Worm (Caenorhabditis elegans) whole organism, L3 larva: ENCODE measurements around the gene M03E7.3.

Source experiments
- R02D3.7 ChIP-seq: fragments of 150-350 bp; optimal IDR thresholded peaks from 2 replicates; lab custom pipeline; 2014; ENCODE audit warnings: missing biosample characterization, missing genetic modification characterization
- ZK546.5 ChIP-seq: sonication (generic microtip); optimal IDR thresholded peaks from 2 replicates; lab custom pipeline; 2017; ENCODE audit warnings: missing biosample characterization, missing genetic modification characterization
- aly-2 ChIP-seq: fragments of 150-350 bp; optimal IDR thresholded peaks from 2 replicates; lab custom pipeline; 2014; ENCODE audit warnings: missing biosample characterization, missing genetic modification characterization
- ama-1 ChIP-seq: fragments of 150-350 bp; optimal IDR thresholded peaks from 2 replicates; lab custom pipeline; 2018
- ceh-16 ChIP-seq: sonication (generic microtip); optimal IDR thresholded peaks from 2 replicates; lab custom pipeline; 2017; ENCODE audit warnings: missing biosample characterization, missing genetic modification characterization
- ceh-28 ChIP-seq: fragments of 150-350 bp; optimal IDR thresholded peaks from 2 replicates; lab custom pipeline; 2014; ENCODE audit warnings: missing biosample characterization, missing genetic modification reagents, missing genetic modification characterization
- ceh-82 ChIP-seq: fragments of 150-350 bp; optimal IDR thresholded peaks from 2 replicates; lab custom pipeline; 2014; ENCODE audit warnings: missing biosample characterization, missing genetic modification characterization
- ceh-9 ChIP-seq: sonication (generic microtip); optimal IDR thresholded peaks from 2 replicates; lab custom pipeline; 2018; ENCODE audit warnings: missing biosample characterization, missing genetic modification characterization
- daf-12 ChIP-seq: fragments of 150-350 bp; optimal IDR thresholded peaks from 2 replicates; lab custom pipeline; 2014; ENCODE audit warnings: missing biosample characterization, missing genetic modification reagents, missing genetic modification characterization
- egl-5 ChIP-seq: fragments of 150-350 bp; optimal IDR thresholded peaks from 2 replicates; lab custom pipeline; 2017; ENCODE audit warnings: missing biosample characterization, missing genetic modification reagents, missing genetic modification characterization, inconsistent platforms
- elt-2 ChIP-seq: sonication (generic microtip); optimal IDR thresholded peaks from 2 replicates; lab custom pipeline; 2016; ENCODE audit warnings: missing genetic modification reagents, mild to moderate bottlenecking, missing genetic modification characterization, missing compliant biosample characterization
- elt-3 ChIP-seq, 3 experiments: fragments of 150-350 bp in 1 of 3; sonication (generic microtip) in 2 of 3; optimal IDR thresholded peaks; 2 replicates in 2 of 3; 4 replicates in 1 of 3; lab custom pipeline; 2014 to 2017; ENCODE audit warnings: missing biosample characterization in 3 of 3, missing genetic modification characterization in 3 of 3
- fkh-2 ChIP-seq: fragments of 150-350 bp; optimal IDR thresholded peaks from 2 replicates; lab custom pipeline; 2014; ENCODE audit warnings: missing biosample characterization, missing genetic modification reagents, missing genetic modification characterization
- jun-1 ChIP-seq: fragments of 150-350 bp; optimal IDR thresholded peaks from 2 replicates; lab custom pipeline; 2014; ENCODE audit warnings: missing biosample characterization, missing genetic modification reagents, missing genetic modification characterization
- lin-15B ChIP-seq: fragments of 150-350 bp; optimal IDR thresholded peaks from 2 replicates; lab custom pipeline; 2014; ENCODE audit warnings: missing biosample characterization, missing genetic modification characterization
- lin-39 ChIP-seq: fragments of 150-350 bp; optimal IDR thresholded peaks from 2 replicates; lab custom pipeline; 2018; ENCODE audit warnings: missing biosample characterization, missing genetic modification reagents, missing genetic modification characterization
- mdl-1 ChIP-seq: fragments of 150-350 bp; optimal IDR thresholded peaks from 2 replicates; lab custom pipeline; 2014; ENCODE audit warnings: missing biosample characterization, missing genetic modification characterization
- nhr-12 ChIP-seq: fragments of 150-350 bp; optimal IDR thresholded peaks from 2 replicates; lab custom pipeline; 2014; ENCODE audit warnings: missing biosample characterization, missing genetic modification characterization
- nhr-23 ChIP-seq: fragments of 150-350 bp; optimal IDR thresholded peaks from 2 replicates; lab custom pipeline; 2014; ENCODE audit warnings: missing biosample characterization, missing genetic modification reagents, missing genetic modification characterization
- nhr-237 ChIP-seq: fragments of 150-350 bp; optimal IDR thresholded peaks from 2 replicates; lab custom pipeline; 2014; ENCODE audit warnings: missing biosample characterization, missing genetic modification characterization
- nhr-28 ChIP-seq: fragments of 150-350 bp; optimal IDR thresholded peaks from 2 replicates; lab custom pipeline; 2014; ENCODE audit warnings: missing biosample characterization, missing genetic modification characterization
- nhr-76 ChIP-seq: fragments of 150-350 bp; sonication (generic microtip); optimal IDR thresholded peaks from 5 replicates; lab custom pipeline; 2014; ENCODE audit warnings: missing biosample characterization, missing genetic modification characterization
- nhr-77 ChIP-seq: fragments of 150-350 bp; optimal IDR thresholded peaks from 2 replicates; lab custom pipeline; 2014; ENCODE audit warnings: missing biosample characterization, missing genetic modification characterization
- pha-4 ChIP-seq: fragments of 150-350 bp; optimal IDR thresholded peaks from 2 replicates; lab custom pipeline; 2014; ENCODE audit warnings: missing biosample characterization, missing genetic modification reagents, missing genetic modification characterization
- pqm-1 ChIP-seq: fragments of 150-350 bp; optimal IDR thresholded peaks from 2 replicates; lab custom pipeline; 2017; ENCODE audit warnings: missing biosample characterization, missing genetic modification characterization, inconsistent platforms
- sea-2 ChIP-seq: fragments of 150-350 bp; sonication (generic microtip); optimal IDR thresholded peaks from 4 replicates; lab custom pipeline; 2014; ENCODE audit warnings: missing biosample characterization, missing genetic modification reagents, missing genetic modification characterization
- snpc-4 ChIP-seq: fragments of 150-350 bp; optimal IDR thresholded peaks from 2 replicates; lab custom pipeline; 2014; ENCODE audit warnings: missing biosample characterization, missing genetic modification characterization
- tbx-2 ChIP-seq: sonication (generic microtip); optimal IDR thresholded peaks from 2 replicates; lab custom pipeline; 2016; ENCODE audit warnings: mild to moderate bottlenecking, missing genetic modification characterization, missing compliant biosample characterization
- unc-39 ChIP-seq: sonication (generic microtip); optimal IDR thresholded peaks from 4 replicates; lab custom pipeline; 2017; ENCODE audit warnings: missing biosample characterization, missing genetic modification characterization
- unc-62 ChIP-seq: fragments of 150-350 bp; sonication (generic microtip); optimal IDR thresholded peaks from 4 replicates; lab custom pipeline; 2014; ENCODE audit warnings: missing biosample characterization, missing genetic modification reagents, missing genetic modification characterization
- zag-1 ChIP-seq: fragments of 150-350 bp; optimal IDR thresholded peaks from 2 replicates; lab custom pipeline; 2014; ENCODE audit warnings: missing biosample characterization, missing genetic modification characterization
- ztf-11 ChIP-seq: fragments of 150-350 bp; optimal IDR thresholded peaks from 2 replicates; lab custom pipeline; 2014; ENCODE audit warnings: missing biosample characterization, missing genetic modification characterization

Gene M03E7.3

ce11 chrV:5620040-5620439 is 5.2 kb downstream of the M03E7.3 start, which contains the start of gene memb-2:
TSS of gene memb-2 (minus strand) at chrV:5620140.
- TF ChIP-seq egl-5 (peak; percentile 21), nhr-237 (tag; lab: Kevin White, UChicago) (no peak)

- no peak for TF ChIP-seq fkh-2
- no peak for TF ChIP-seq aly-2 (tag; lab: Kevin White, UChicago)
- no peak for TF ChIP-seq zag-1 (tag; lab: Kevin White, UChicago)
- no peak for TF ChIP-seq nhr-23
- no peak for TF ChIP-seq sea-2
- no peak for TF ChIP-seq mdl-1 (tag; lab: Kevin White, UChicago)
- TF ChIP-seq ceh-28 = no peak
- TF ChIP-seq snpc-4 (tag; lab: Kevin White, UChicago) = no peak
- no peak for TF ChIP-seq ceh-82 (tag; lab: Kevin White, UChicago)
- no peak for TF ChIP-seq daf-12
- TF ChIP-seq nhr-76 (tag; lab: Kevin White, UChicago) = no peak
- TF ChIP-seq unc-39 (tag; lab: Kevin White, UChicago) = no peak
- TF ChIP-seq ceh-9 (tag; lab: Kevin White, UChicago) = no peak
- no peak for TF ChIP-seq ZK546.5 (tag; lab: Kevin White, UChicago)
These were observed 6.6 kb downstream of the M03E7.3 start, which contains the start of gene M03E7.1 for ce11 chrV:5621390-5621789. TSS of gene M03E7.1 (plus strand) at chrV:5621690.

DNA sequence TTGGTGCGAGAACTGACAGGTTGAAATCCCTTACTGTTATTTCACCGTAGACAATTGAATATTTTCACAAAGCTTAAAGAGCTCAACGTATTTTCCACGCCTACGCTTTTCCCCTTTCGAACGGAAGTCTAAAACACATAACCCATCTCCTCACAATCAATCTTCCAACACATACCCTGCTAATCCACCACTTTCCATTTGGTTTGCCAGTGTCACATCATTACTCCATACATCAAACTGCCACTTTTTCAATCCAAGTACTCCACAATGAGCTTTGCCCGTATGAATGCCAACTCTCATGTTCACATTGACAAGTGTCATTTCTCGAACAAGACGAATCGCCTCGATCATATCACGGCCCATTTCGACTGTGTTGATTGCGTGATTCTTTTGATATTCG is 13.2 kb downstream of the M03E7.3 start:
- peak; percentile 39 for TF ChIP-seq lin-39 (tag; lab: Kevin White, UChicago)
- no peak for TF ChIP-seq nhr-12 (tag; lab: Kevin White, UChicago)
- TF ChIP-seq lin-15B = no peak
- peak; percentile 72 for TF ChIP-seq unc-62 (GFP tag; lab: Kevin White, UChicago)
- TF ChIP-seq, all 47 proteins: peak for 2

- TF ChIP-seq nhr-77 (tag; lab: Kevin White, UChicago) (no peak), unc-62 (GFP tag; lab: Kevin White, UChicago) (no peak), unc-39 (tag; lab: Kevin White, UChicago) (no peak), ama-1 (lab: Kevin White, UChicago) (no peak)
These were observed 16.0 kb downstream of the M03E7.3 start, which contains the start of gene acy-4 for ce11 chrV:5630792-5631191. TSS of gene acy-4 (minus strand) at chrV:5630892.

DNA sequence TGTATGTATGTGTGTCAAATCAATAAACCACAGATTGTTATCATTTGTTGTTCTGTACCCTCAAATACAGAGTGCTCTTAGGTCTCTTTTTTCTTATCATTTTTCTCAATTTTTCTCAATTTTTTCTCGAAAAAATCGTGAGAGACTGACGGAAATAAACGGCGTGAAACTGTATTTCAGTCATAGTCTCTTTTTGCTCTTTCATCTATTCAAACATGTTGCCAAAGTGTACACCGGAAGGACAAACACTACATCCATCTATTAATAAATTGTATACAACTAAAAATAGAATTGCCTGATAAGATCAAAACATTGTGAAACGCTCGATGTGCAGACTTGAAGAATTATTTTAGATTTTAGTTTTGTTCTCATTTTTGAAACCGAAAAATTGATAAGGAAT is 19.6 kb downstream of the M03E7.3 start:
- TF ChIP-seq jun-1 (no peak), lin-15B (no peak), pqm-1 (tag; lab: Kevin White, UChicago) (peak; percentile 38), nhr-76 (tag; lab: Kevin White, UChicago) (no peak), ztf-11 (tag; lab: Kevin White, UChicago) (no peak), ceh-16 (tag; lab: Kevin White, UChicago) (no peak), elt-2 (tag; lab: Kevin White, UChicago) (peak; percentile 82)
- TF ChIP-seq, all 47 proteins: peak for 2

ce11 chrV:5640072-5640471 is 25.2 kb downstream of the M03E7.3 start:
- TF ChIP-seq lin-15B = peak; percentile 27
- TF ChIP-seq, all 47 proteins: peak for 1; not testable (repeated sequence) for 46

DNA sequence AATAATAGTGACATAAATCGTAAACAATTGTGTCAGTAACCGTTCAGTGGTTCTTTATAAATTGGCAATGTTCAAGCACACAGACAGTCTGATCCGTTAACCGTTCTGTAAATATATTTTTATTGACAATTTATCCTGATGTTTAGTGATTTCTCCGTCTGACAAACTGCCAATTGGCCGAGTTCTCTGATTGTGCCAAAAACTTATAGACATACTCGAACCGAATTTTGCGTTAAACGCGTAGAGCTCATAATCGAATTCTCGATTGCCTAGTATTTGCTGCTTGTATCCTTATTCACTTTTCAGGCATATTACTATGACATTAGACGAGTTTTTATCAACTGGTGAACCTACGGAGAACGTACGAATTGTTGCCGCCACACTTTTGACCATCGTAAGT is 29.3 kb downstream of the M03E7.3 start, which contains the start of gene srx-117:
Gene srx-117 (plus strand): TSS at position 301 of the 400 bp plus-strand sequence.
- no peak for TF ChIP-seq pha-4
- no peak for TF ChIP-seq ama-1 (lab: Kevin White, UChicago)
- TF ChIP-seq mdl-1 (tag; lab: Kevin White, UChicago) = no peak
- no peak for TF ChIP-seq ceh-28
- TF ChIP-seq fkh-2 = no peak
- TF ChIP-seq tbx-2 (tag; lab: Kevin White, UChicago) = no peak
- TF ChIP-seq nhr-28 (tag; lab: Kevin White, UChicago) = no peak
- TF ChIP-seq elt-3 (tag; optimal IDR thresholded peaks at IDR 0.05; lab: Kevin White, UChicago) = no peak
- no peak for TF ChIP-seq nhr-23
- TF ChIP-seq ceh-82 (tag; lab: Kevin White, UChicago) = no peak
- no peak for TF ChIP-seq nhr-12 (tag; lab: Kevin White, UChicago)
- no peak for TF ChIP-seq R02D3.7 (tag; lab: Kevin White, UChicago)
- TF ChIP-seq elt-2 (tag; lab: Kevin White, UChicago) = no peak
